Worm (Caenorhabditis elegans) whole organism, L1 larva: ENCODE measurements around the gene fum-1.
"Not testable (repeated sequence)": the region's sequence is repeated elsewhere in the genome, so short reads cannot be mapped to it uniquely, and the experiment has no call there.

Source experiments
- dpl-1 ChIP-seq, 3 experiments: fragments of 150-350 bp in 2 of 3; sonication (generic microtip) in 1 of 3; optimal IDR thresholded peaks; 2 replicates each; lab custom pipeline; 2014 to 2017; ENCODE audit warnings: missing biosample characterization in 3 of 3, missing genetic modification characterization in 3 of 3, missing genetic modification reagents in 3 of 3
- efl-1 ChIP-seq, 4 experiments: fragments of 150-350 bp; optimal IDR thresholded peaks in 3 of 4; peaks in 1 of 4; 1 replicate in 1 of 4; 2 replicates in 3 of 4; lab custom pipeline; 2014; ENCODE audit warnings: missing biosample characterization in 2 of 4, missing genetic modification characterization in 2 of 4, missing genetic modification reagents in 2 of 4
- fkh-10 ChIP-seq: sonication (generic microtip); optimal IDR thresholded peaks from 2 replicates; lab custom pipeline; 2017; ENCODE audit warnings: missing biosample characterization, missing genetic modification reagents, missing genetic modification characterization
- fkh-8 ChIP-seq: sonication (generic microtip); optimal IDR thresholded peaks from 2 replicates; lab custom pipeline; 2016; ENCODE audit warnings: mild to moderate bottlenecking, missing genetic modification characterization, missing compliant biosample characterization
- lin-13 ChIP-seq: fragments of 150-350 bp; optimal IDR thresholded peaks from 2 replicates; lab custom pipeline; 2014; ENCODE audit warnings: missing biosample characterization, missing genetic modification reagents, missing genetic modification characterization
- nhr-28 ChIP-seq: fragments of 150-350 bp; optimal IDR thresholded peaks from 2 replicates; lab custom pipeline; 2014; ENCODE audit warnings: missing biosample characterization, missing genetic modification characterization
- skn-1 ChIP-seq: fragments of 150-350 bp; optimal IDR thresholded peaks from 2 replicates; lab custom pipeline; 2014; ENCODE audit warnings: missing biosample characterization, missing genetic modification characterization
- vab-15 ChIP-seq: sonication (generic microtip); optimal IDR thresholded peaks from 2 replicates; lab custom pipeline; 2017; ENCODE audit warnings: missing genotype, mild to moderate bottlenecking, missing genetic modification characterization, missing compliant biosample characterization
- ztf-11 ChIP-seq, 2 experiments: sonication (generic microtip); optimal IDR thresholded peaks; 2 replicates each; lab custom pipeline; 2016 to 2017; ENCODE audit warnings: missing genetic modification characterization in 2 of 2, missing biosample characterization in 1 of 2, missing compliant biosample characterization in 1 of 2

DNA sequence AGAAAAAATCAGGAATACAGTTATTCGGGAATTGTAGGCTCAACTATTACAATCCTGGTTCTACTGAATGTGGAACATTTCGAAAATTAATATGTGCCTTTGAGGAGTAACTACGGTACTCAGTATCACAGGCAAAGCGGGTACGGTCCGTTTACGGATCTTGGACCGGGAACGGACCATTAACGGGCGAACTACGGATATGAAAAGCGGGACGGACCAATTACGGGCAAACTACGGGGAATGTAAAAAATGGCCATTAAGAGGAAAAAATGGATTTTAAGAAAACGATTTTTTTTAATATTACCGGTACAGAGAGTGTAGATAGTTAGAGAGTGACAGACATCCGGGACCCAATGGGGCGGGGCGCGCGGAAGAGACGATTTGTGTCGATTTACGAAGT, 3.6 kb downstream of the fum-1 start, which contains the start of gene H14A12.5:
- not testable (repeated sequence) for TF ChIP-seq ztf-11 (tag; optimal IDR thresholded peaks at IDR 0.05; lab: Kevin White, UChicago); nhr-28; efl-1 (optimal IDR thresholded peaks at IDR 0.05; lab: Kevin White, UChicago); efl-1 (GFP tag; optimal IDR thresholded peaks at IDR 0.05 in 1 of 2; lab: Kevin White, UChicago); lin-13 (GFP tag; lab: Kevin White, UChicago); vab-15 (tag; lab: Kevin White, UChicago); fkh-8 (tag; lab: Kevin White, UChicago); dpl-1 (GFP tag; optimal IDR thresholded peaks at IDR 0.05; lab: Kevin White, UChicago); fkh-10; skn-1
